Fruit fly (Drosophila melanogaster) whole organism, embryonic: Measurements from ENCODE around the gene wisp.

Source experiments
- Abd-B ChIP-seq: fragments of 200-800 bp; sonication (Bioruptor generic); optimal IDR thresholded peaks from 2 replicates; lab custom pipeline; 2018; ENCODE audit warnings: missing biosample characterization, mild to moderate bottlenecking, missing genetic modification characterization, moderate library complexity
- Atf3 ChIP-seq: fragments of 200-800 bp; sonication (Bioruptor generic); optimal IDR thresholded peaks from 3 replicates; lab custom pipeline; 2016; ENCODE audit warnings: missing biosample characterization, missing genetic modification characterization
- BtbVII ChIP-seq: fragments of 200-800 bp; sonication (Bioruptor generic); optimal IDR thresholded peaks from 3 replicates; lab custom pipeline; 2017; ENCODE audit warnings: missing biosample characterization, mild to moderate bottlenecking, missing genetic modification characterization
- CG10267 ChIP-seq: fragments of 200-800 bp; sonication (Bioruptor generic); optimal IDR thresholded peaks from 2 replicates; lab custom pipeline; 2018; ENCODE audit warnings: missing biosample characterization, mild to moderate bottlenecking, missing genetic modification characterization, moderate library complexity
- CG11085 ChIP-seq: fragments of 200-800 bp; sonication (Bioruptor generic); IDR thresholded peaks from 2 replicates; pipeline ENCODE4 v1.3.6; 2022; ENCODE audit warnings: missing biosample characterization, missing genetic modification characterization
- CG11093 ChIP-seq: fragments of 200-800 bp; sonication (Bioruptor generic); IDR thresholded peaks from 3 replicates; pipeline ENCODE4 v1.3.6; 2022; ENCODE audit warnings: missing biosample characterization, missing genetic modification characterization
- CG11504 ChIP-seq: fragments of 200-800 bp; sonication (Bioruptor generic); optimal IDR thresholded peaks from 3 replicates; lab custom pipeline; 2019; ENCODE audit warnings: missing biosample characterization, mild to moderate bottlenecking, missing genetic modification characterization, moderate library complexity
- CG11560 ChIP-seq: fragments of 200-800 bp; sonication (Bioruptor generic); IDR thresholded peaks from 3 replicates; pipeline ENCODE4 v1.3.6; 2022; ENCODE audit warnings: missing biosample characterization, missing genetic modification characterization
- CG12219 ChIP-seq: fragments of 200-800 bp; sonication (Bioruptor generic); optimal IDR thresholded peaks from 3 replicates; lab custom pipeline; 2018; ENCODE audit warnings: missing biosample characterization, mild to moderate bottlenecking, missing genetic modification characterization
- CG12299 ChIP-seq: fragments of 200-800 bp; sonication (Bioruptor generic); optimal IDR thresholded peaks from 2 replicates; lab custom pipeline; 2018; ENCODE audit warnings: missing biosample characterization, mild to moderate bottlenecking, missing genetic modification characterization
- CG13894 ChIP-seq: fragments of 200-800 bp; sonication (Bioruptor generic); optimal IDR thresholded peaks from 3 replicates; lab custom pipeline; 2018; ENCODE audit warnings: missing biosample characterization, mild to moderate bottlenecking, missing genetic modification characterization, moderate library complexity
- CG14441 ChIP-seq: fragments of 200-800 bp; sonication (Bioruptor generic); IDR thresholded peaks from 2 replicates; pipeline ENCODE4 v1.3.6; 2022; ENCODE audit warnings: missing biosample characterization, missing genetic modification characterization
- CG17186 ChIP-seq: fragments of 200-800 bp; sonication (Bioruptor generic); optimal IDR thresholded peaks from 3 replicates; lab custom pipeline; 2017; ENCODE audit warnings: missing biosample characterization, missing genetic modification reagents, missing genetic modification characterization
- CG17385 ChIP-seq: fragments of 200-800 bp; sonication (Bioruptor generic); optimal IDR thresholded peaks from 3 replicates; lab custom pipeline; 2018; ENCODE audit warnings: missing biosample characterization, mild to moderate bottlenecking, missing genetic modification characterization
- CG1792 ChIP-seq: fragments of 200-800 bp; sonication (Bioruptor generic); optimal IDR thresholded peaks from 2 replicates; lab custom pipeline; 2016; ENCODE audit warnings: missing biosample characterization, missing genetic modification characterization
- CG18619 ChIP-seq: fragments of 200-800 bp; sonication (Bioruptor generic); optimal IDR thresholded peaks from 3 replicates; lab custom pipeline; 2017; ENCODE audit warnings: missing biosample characterization, mild to moderate bottlenecking, missing genetic modification characterization
- CG2116 ChIP-seq: fragments of 200-800 bp; sonication (Bioruptor generic); optimal IDR thresholded peaks from 3 replicates; lab custom pipeline; 2018; ENCODE audit warnings: missing biosample characterization, mild to moderate bottlenecking, missing genetic modification characterization
- CG2199 ChIP-seq: fragments of 200-800 bp; sonication (Bioruptor generic); IDR thresholded peaks from 3 replicates; pipeline ENCODE4 v1.3.6; 2022; ENCODE audit warnings: missing biosample characterization, missing genetic modification characterization
- CG34224 ChIP-seq: fragments of 200-800 bp; sonication (Bioruptor generic); IDR thresholded peaks from 3 replicates; pipeline ENCODE4 v1.3.6; 2022; ENCODE audit warnings: missing biosample characterization, missing genetic modification characterization; ENCODE audit not compliant: partially characterized antibody
- CG3726 ChIP-seq: fragments of 200-800 bp; sonication (Bioruptor generic); IDR thresholded peaks from 3 replicates; pipeline ENCODE4, ENCODE4 v1.3.6; 2022; ENCODE audit warnings: missing biosample characterization, missing genetic modification characterization
- CG4282 ChIP-seq: fragments of 200-800 bp; sonication (Bioruptor generic); optimal IDR thresholded peaks from 2 replicates; lab custom pipeline; 2016; ENCODE audit warnings: missing biosample characterization, missing genetic modification characterization
- CG4404 ChIP-seq: fragments of 200-800 bp; sonication (Bioruptor generic); IDR thresholded peaks from 2 replicates; pipeline ENCODE4 v1.3.6; 2022; ENCODE audit warnings: missing biosample characterization, missing genetic modification characterization
- CG4617 ChIP-seq: fragments of 200-800 bp; sonication (Bioruptor generic); optimal IDR thresholded peaks from 3 replicates; lab custom pipeline; 2016; ENCODE audit warnings: missing biosample characterization, missing genetic modification characterization, borderline replicate concordance
- CG6175 ChIP-seq: fragments of 200-800 bp; sonication (Bioruptor generic); IDR thresholded peaks from 3 replicates; pipeline ENCODE4 v1.3.6; 2022; ENCODE audit warnings: missing biosample characterization, missing genetic modification characterization
- CG7786 ChIP-seq: fragments of 200-800 bp; sonication (Bioruptor generic); optimal IDR thresholded peaks from 2 replicates; lab custom pipeline; 2016; ENCODE audit warnings: missing biosample characterization, missing genetic modification characterization
- CG7987 ChIP-seq: fragments of 200-800 bp; sonication (Bioruptor generic); optimal IDR thresholded peaks from 2 replicates; lab custom pipeline; 2018; ENCODE audit warnings: missing biosample characterization, mild to moderate bottlenecking, missing genetic modification characterization, moderate library complexity
- CG8478 ChIP-seq: fragments of >200 bp; optimal IDR thresholded peaks from 2 replicates; lab custom pipeline; 2018
- CG8944 ChIP-seq: fragments of 200-800 bp; sonication (Bioruptor generic); optimal IDR thresholded peaks from 3 replicates; lab custom pipeline; 2016; ENCODE audit warnings: missing biosample characterization, missing genetic modification characterization
- CTCF ChIP-seq: fragments of 200-800 bp; sonication (Bioruptor generic); optimal IDR thresholded peaks from 2 replicates; lab custom pipeline; 2017; ENCODE audit warnings: missing biosample characterization, mild to moderate bottlenecking, missing genetic modification characterization, moderate library complexity
- Deaf1 ChIP-seq: fragments of 200-800 bp; optimal IDR thresholded peaks from 3 replicates; lab custom pipeline; 2019; ENCODE audit warnings: missing biosample characterization, mild to moderate bottlenecking, missing genetic modification characterization, moderate library complexity
- Doc2 ChIP-seq: fragments of 200-800 bp; sonication (Bioruptor generic); IDR thresholded peaks from 2 replicates; pipeline ENCODE4 v1.3.6; 2022; ENCODE audit warnings: missing biosample characterization, missing genetic modification characterization
- Dp ChIP-seq: fragments of 200-800 bp; sonication (Bioruptor generic); optimal IDR thresholded peaks from 2 replicates; lab custom pipeline; 2018; ENCODE audit warnings: missing biosample characterization, mild to moderate bottlenecking, missing genetic modification characterization, moderate library complexity
- E2f2 ChIP-seq: fragments of 200-800 bp; sonication (Bioruptor generic); IDR thresholded peaks from 2 replicates; pipeline ENCODE4 v1.3.6; 2022; ENCODE audit warnings: missing biosample characterization, missing genetic modification characterization
- ERR ChIP-seq: fragments of 200-800 bp; sonication (Bioruptor generic); optimal IDR thresholded peaks from 2 replicates; lab custom pipeline; 2016; ENCODE audit warnings: missing biosample characterization, missing genetic modification characterization
- MTF-1 ChIP-seq: fragments of 200-800 bp; sonication (Bioruptor generic); optimal IDR thresholded peaks from 2 replicates; lab custom pipeline; 2018; ENCODE audit warnings: missing biosample characterization, mild to moderate bottlenecking, missing genetic modification characterization, borderline replicate concordance
- Mes4 ChIP-seq: fragments of 200-800 bp; sonication (Bioruptor generic); optimal IDR thresholded peaks from 2 replicates; lab custom pipeline; 2016; ENCODE audit warnings: missing biosample characterization, missing genetic modification characterization
- Oaz ChIP-seq: fragments of 200-800 bp; sonication (Bioruptor generic); IDR thresholded peaks from 2 replicates; pipeline ENCODE4 v1.3.6; 2022; ENCODE audit warnings: missing biosample characterization, missing genetic modification characterization
- Oli ChIP-seq: fragments of 200-800 bp; sonication (Bioruptor generic); optimal IDR thresholded peaks from 2 replicates; lab custom pipeline; 2018; ENCODE audit warnings: missing biosample characterization, mild to moderate bottlenecking, missing genetic modification characterization, moderate library complexity
- ab ChIP-seq: fragments of 200-800 bp; sonication (Bioruptor generic); optimal IDR thresholded peaks from 2 replicates; lab custom pipeline; 2016; ENCODE audit warnings: missing biosample characterization, missing genetic modification characterization
- amos ChIP-seq: fragments of 200-800 bp; sonication (Bioruptor generic); IDR thresholded peaks from 2 replicates; pipeline ENCODE4 v1.3.6; 2022; ENCODE audit warnings: missing biosample characterization, missing genetic modification characterization; ENCODE audit not compliant: partially characterized antibody
- dmrt99B ChIP-seq: fragments of 200-800 bp; sonication (Bioruptor generic); optimal IDR thresholded peaks from 2 replicates; lab custom pipeline; 2018; ENCODE audit warnings: missing biosample characterization, mild to moderate bottlenecking, missing genetic modification characterization, moderate library complexity
- gfzf ChIP-seq: fragments of 200-800 bp; sonication (Bioruptor generic); optimal IDR thresholded peaks from 2 replicates; lab custom pipeline; 2016; ENCODE audit warnings: missing biosample characterization, mild to moderate bottlenecking, missing genetic modification characterization, moderate library complexity
- gro ChIP-seq: fragments of 200-800 bp; sonication (Bioruptor generic); optimal IDR thresholded peaks from 2 replicates; lab custom pipeline; 2016; ENCODE audit warnings: missing biosample characterization, missing genetic modification characterization
- her ChIP-seq: fragments of 200-800 bp; sonication (Bioruptor generic); optimal IDR thresholded peaks from 2 replicates; lab custom pipeline; 2016; ENCODE audit warnings: missing biosample characterization, missing genetic modification characterization
- jigr1 ChIP-seq: fragments of 200-800 bp; sonication (Bioruptor generic); IDR thresholded peaks from 3 replicates; pipeline ENCODE4 v1.3.6; 2022; ENCODE audit warnings: missing biosample characterization, missing genetic modification characterization
- jumu ChIP-seq: fragments of 200-800 bp; sonication (Bioruptor generic); optimal IDR thresholded peaks from 3 replicates; lab custom pipeline; 2016; ENCODE audit warnings: missing biosample characterization, missing genetic modification characterization
- mld ChIP-seq: fragments of 200-800 bp; sonication (Bioruptor generic); IDR thresholded peaks from 3 replicates; pipeline ENCODE4 v1.3.6; 2022; ENCODE audit warnings: missing biosample characterization, missing genetic modification characterization; ENCODE audit not compliant: partially characterized antibody
- nerfin-1 ChIP-seq: fragments of 200-800 bp; sonication (Bioruptor generic); optimal IDR thresholded peaks from 3 replicates; lab custom pipeline; 2019; ENCODE audit warnings: missing biosample characterization, mild to moderate bottlenecking, missing genetic modification characterization, moderate library complexity
- ranshi ChIP-seq: fragments of 200-800 bp; sonication (Bioruptor generic); IDR thresholded peaks from 2 replicates; pipeline ENCODE4 v1.3.6; 2022; ENCODE audit warnings: missing biosample characterization, missing genetic modification characterization
- sd ChIP-seq: fragments of 200-800 bp; sonication (Bioruptor generic); optimal IDR thresholded peaks from 3 replicates; lab custom pipeline; 2018; ENCODE audit warnings: missing biosample characterization, mild to moderate bottlenecking, missing genetic modification characterization, moderate library complexity
- tx ChIP-seq: fragments of 200-800 bp; sonication (Bioruptor generic); optimal IDR thresholded peaks from 2 replicates; lab custom pipeline; 2016; ENCODE audit warnings: missing biosample characterization, missing genetic modification characterization
- vfl ChIP-seq: fragments of 200-800 bp; sonication (Bioruptor generic); optimal IDR thresholded peaks from 2 replicates; lab custom pipeline; 2016; ENCODE audit warnings: missing biosample characterization, missing genetic modification characterization

The wisp gene

DNA sequence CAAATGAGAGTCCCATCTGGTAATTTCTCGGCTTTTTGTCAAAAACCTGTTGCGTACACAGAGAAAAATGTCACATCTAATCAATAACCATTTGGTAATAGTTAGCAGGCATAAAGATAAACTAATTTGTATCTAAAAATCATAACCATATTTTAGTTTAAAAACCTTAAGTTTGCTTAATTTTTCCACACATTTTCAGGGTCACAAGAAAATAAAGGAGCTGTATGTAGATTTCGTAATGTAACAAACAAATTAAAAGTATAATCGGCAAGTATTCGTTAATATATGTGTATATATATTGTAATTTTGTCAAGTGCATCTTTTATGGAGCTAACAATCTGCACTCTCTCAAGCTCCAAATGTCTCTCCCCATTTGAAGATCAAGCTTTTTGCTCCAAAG is 27.2 kb downstream of the wisp start (continued):
- TF ChIP-seq Atf3 (peak; percentile 43), Mes4 (peak; percentile 57), CG4617 (GFP tag; lab: Kevin White, UChicago) (peak; percentile 46), E2f2 (peak; percentile 73), CG11504 (tag; lab: Kevin White, UChicago) (peak; percentile 94), CTCF (GFP tag; lab: Kevin White, UChicago) (peak; percentile 58), CG7786 (peak; percentile 61), mld (no peak), Dp (GFP tag; lab: Kevin White, UChicago) (no peak), ERR (GFP tag; lab: Kevin White, UChicago) (peak; percentile 56), sd (peak; percentile 79), Deaf1 (tag; lab: Kevin White, UChicago) (peak; percentile 72), CG11085 (peak; percentile 59; the same call in 1 of the 2 replicates), CG8478 (lab: Kevin White, UChicago) (no peak), ab (no peak), CG12299 (peak; percentile 87), jumu (GFP tag; lab: Kevin White, UChicago) (peak; percentile 46), CG2199 (GFP tag; lab: Robert Waterston, UW) (0 out of 3 replicates have a peak, but pooled peaks have one; percentile 42), CG2116 (GFP tag; lab: Kevin White, UChicago) (peak; percentile 63), MTF-1 (GFP tag; lab: Kevin White, UChicago) (peak; percentile 65), amos (no peak), jigr1 (GFP tag; lab: Robert Waterston, UW) (peak; percentile 77; the same call in 1 of the 3 replicates), tx (GFP tag; lab: Kevin White, UChicago) (peak; percentile 70), CG4404 (GFP tag; lab: Robert Waterston, UW) (peak; percentile 50), gro (GFP tag; lab: Kevin White, UChicago) (peak; percentile 56), her (GFP tag; lab: Kevin White, UChicago) (peak; percentile 39), CG11560 (tag; lab: Robert Waterston, UW) (peak; percentile 68), vfl (GFP tag; lab: Kevin White, UChicago) (peak; percentile 12), CG13894 (tag; lab: Kevin White, UChicago) (peak; percentile 84), Doc2 (GFP tag; lab: Robert Waterston, UW) (no peak; the same call in 1 of the 2 replicates), Oaz (peak; percentile 60), CG11093 (GFP tag; lab: Robert Waterston, UW) (peak; percentile 78), CG8944 (GFP tag; lab: Kevin White, UChicago) (peak; percentile 58), BtbVII (peak; percentile 81), dmrt99B (peak; percentile 95), nerfin-1 (peak; percentile 90), CG17385 (peak; percentile 88), CG18619 (GFP tag; lab: Kevin White, UChicago) (peak; percentile 84), Oli (peak; percentile 93), CG12219 (GFP tag; lab: Kevin White, UChicago) (peak; percentile 89), ranshi (GFP tag; lab: Robert Waterston, UW) (peak; percentile 80), CG17186 (GFP tag; lab: Kevin White, UChicago) (peak; percentile 28), CG10267 (tag; lab: Kevin White, UChicago) (peak; percentile 88), CG1792 (GFP tag; lab: Kevin White, UChicago) (peak; percentile 20), gfzf (no peak), CG3726 (peak; percentile 78; the same call in 2 of the 3 replicates), CG6175 (GFP tag; lab: Robert Waterston, UW) (peak; percentile 82; the same call in 2 of the 3 replicates), CG34224 (no peak), CG7987 (GFP tag; lab: Kevin White, UChicago) (peak; percentile 66), CG4282 (no peak), CG14441 (GFP tag; lab: Robert Waterston, UW) (peak; percentile 86), Abd-B (peak; percentile 90)
